Fruit fly (Drosophila melanogaster) whole organism, embryonic: Measurements from ENCODE around the gene Snx6.

Source experiments
- ATbp ChIP-seq: fragments of 200-800 bp; sonication (Bioruptor generic); optimal IDR thresholded peaks from 2 replicates; lab custom pipeline; 2017; ENCODE audit warnings: missing biosample characterization, mild to moderate bottlenecking, missing genetic modification characterization, missing genetic modification reagents
- Bteb2 ChIP-seq: fragments of 200-800 bp; sonication (Bioruptor generic); optimal IDR thresholded peaks from 2 replicates; lab custom pipeline; 2016; ENCODE audit warnings: missing biosample characterization, missing genetic modification characterization
- CG13287 ChIP-seq: fragments of 200-800 bp; sonication (Bioruptor generic); IDR thresholded peaks from 2 replicates; pipeline ENCODE4 v1.3.6; 2022; ENCODE audit warnings: missing biosample characterization, missing genetic modification characterization; ENCODE audit not compliant: partially characterized antibody
- CG13424 ChIP-seq: fragments of 200-800 bp; sonication (Bioruptor generic); optimal IDR thresholded peaks from 2 replicates; lab custom pipeline; 2019; ENCODE audit warnings: missing biosample characterization, mild to moderate bottlenecking, missing genetic modification characterization, moderate library complexity
- CG14965 ChIP-seq: fragments of 200-800 bp; sonication (Bioruptor generic); optimal IDR thresholded peaks from 2 replicates; lab custom pipeline; 2016; ENCODE audit warnings: missing biosample characterization, missing genetic modification characterization, borderline replicate concordance
- CG15479 ChIP-seq: fragments of 200-800 bp; sonication (Bioruptor generic); optimal IDR thresholded peaks from 3 replicates; lab custom pipeline; 2019; ENCODE audit warnings: missing biosample characterization, mild to moderate bottlenecking, missing genetic modification characterization, moderate library complexity
- CG17385 ChIP-seq: fragments of 200-800 bp; sonication (Bioruptor generic); optimal IDR thresholded peaks from 3 replicates; lab custom pipeline; 2018; ENCODE audit warnings: missing biosample characterization, mild to moderate bottlenecking, missing genetic modification characterization
- CG17802 ChIP-seq: fragments of 200-800 bp; sonication (Bioruptor generic); optimal IDR thresholded peaks from 2 replicates; lab custom pipeline; 2018; ENCODE audit warnings: missing biosample characterization, mild to moderate bottlenecking, missing genetic modification characterization, moderate library complexity
- CG2678 ChIP-seq: fragments of 200-800 bp; sonication (Bioruptor generic); optimal IDR thresholded peaks from 3 replicates; lab custom pipeline; 2019; ENCODE audit warnings: missing biosample characterization, mild to moderate bottlenecking, missing genetic modification characterization, moderate library complexity
- CG31388 ChIP-seq: fragments of 200-800 bp; sonication (Bioruptor generic); optimal IDR thresholded peaks from 2 replicates; lab custom pipeline; 2016; ENCODE audit warnings: missing biosample characterization, missing genetic modification characterization
- CG31441 ChIP-seq: fragments of 200-800 bp; sonication (Bioruptor generic); IDR thresholded peaks from 2 replicates; pipeline ENCODE4 v1.3.6; 2022; ENCODE audit warnings: missing biosample characterization, missing genetic modification characterization
- CG33213 ChIP-seq: fragments of 200-800 bp; sonication (Bioruptor generic); optimal IDR thresholded peaks from 3 replicates; lab custom pipeline; 2016; ENCODE audit warnings: missing biosample characterization, missing genetic modification characterization
- CG3838 ChIP-seq: fragments of 200-800 bp; sonication (Bioruptor generic); optimal IDR thresholded peaks from 3 replicates; lab custom pipeline; 2016; ENCODE audit warnings: missing biosample characterization, missing genetic modification characterization
- CG3995 ChIP-seq: fragments of 200-800 bp; sonication (Bioruptor generic); optimal IDR thresholded peaks from 3 replicates; lab custom pipeline; 2016; ENCODE audit warnings: missing biosample characterization, missing genetic modification characterization
- CG4854 ChIP-seq: fragments of 200-800 bp; sonication (Bioruptor generic); optimal IDR thresholded peaks from 2 replicates; lab custom pipeline; 2016; ENCODE audit warnings: missing biosample characterization, missing genetic modification characterization, inconsistent platforms
- CG6854 ChIP-seq: fragments of 200-800 bp; sonication (Bioruptor generic); optimal IDR thresholded peaks from 3 replicates; lab custom pipeline; 2017; ENCODE audit warnings: missing biosample characterization, mild to moderate bottlenecking, missing genetic modification characterization
- CG7928 ChIP-seq: fragments of 200-800 bp; sonication (Bioruptor generic); optimal IDR thresholded peaks from 2 replicates; lab custom pipeline; 2017; ENCODE audit warnings: missing biosample characterization, mild to moderate bottlenecking, missing genetic modification characterization
- CG8359 ChIP-seq: fragments of 200-800 bp; sonication (Bioruptor generic); optimal IDR thresholded peaks from 2 replicates; lab custom pipeline; 2017; ENCODE audit warnings: missing biosample characterization, mild to moderate bottlenecking, missing genetic modification characterization, borderline replicate concordance
- CG9437 ChIP-seq: fragments of 200-800 bp; sonication (Bioruptor generic); optimal IDR thresholded peaks from 2 replicates; lab custom pipeline; 2018; ENCODE audit warnings: missing biosample characterization, mild to moderate bottlenecking, missing genetic modification characterization
- Dip2 ChIP-seq: fragments of 200-800 bp; sonication (Bioruptor generic); IDR thresholded peaks from 2 replicates; pipeline ENCODE4 v1.3.6; 2022; ENCODE audit warnings: missing biosample characterization, missing genetic modification characterization
- Elba2 ChIP-seq: fragments of 200-800 bp; sonication (Bioruptor generic); optimal IDR thresholded peaks from 3 replicates; lab custom pipeline; 2016; ENCODE audit warnings: missing biosample characterization, missing genetic modification characterization
- Ets97D ChIP-seq: fragments of 200-800 bp; sonication (Bioruptor generic); optimal IDR thresholded peaks from 3 replicates; lab custom pipeline; 2016; ENCODE audit warnings: missing biosample characterization, missing genetic modification characterization
- H2.0 ChIP-seq: fragments of 200-800 bp; sonication (Bioruptor generic); IDR thresholded peaks from 2 replicates; pipeline ENCODE4 v1.3.6; 2022; ENCODE audit warnings: missing biosample characterization, missing genetic modification characterization
- HLH54F ChIP-seq: fragments of 200-800 bp; sonication (Bioruptor generic); optimal IDR thresholded peaks from 3 replicates; lab custom pipeline; 2016; ENCODE audit warnings: missing biosample characterization, missing genetic modification characterization
- HLHmδ ChIP-seq: fragments of 200-800 bp; sonication (Bioruptor generic); optimal IDR thresholded peaks from 2 replicates; lab custom pipeline; 2018; ENCODE audit warnings: missing biosample characterization, mild to moderate bottlenecking, missing genetic modification characterization, moderate library complexity
- HmgD ChIP-seq: fragments of 200-800 bp; sonication (Bioruptor generic); optimal IDR thresholded peaks from 3 replicates; lab custom pipeline; 2016; ENCODE audit warnings: missing biosample characterization, missing genetic modification characterization
- Hr39 ChIP-seq: fragments of >200 bp; optimal IDR thresholded peaks from 2 replicates; lab custom pipeline; 2017
- Hr78 ChIP-seq, 2 experiments: fragments of 200-800 bp in 1 of 2; fragments of >200 bp in 1 of 2; sonication (Bioruptor generic) in 1 of 2; optimal IDR thresholded peaks; 2 replicates each; lab custom pipeline; 2017 to 2019; ENCODE audit warnings: missing biosample characterization in 2 of 2, missing genetic modification characterization in 2 of 2, mild to moderate bottlenecking in 1 of 2, moderate library complexity in 1 of 2
- Rfx ChIP-seq: fragments of 200-800 bp; sonication (Bioruptor generic); IDR thresholded peaks from 2 replicates; pipeline ENCODE4 v1.3.6; 2022; ENCODE audit warnings: missing biosample characterization, missing genetic modification characterization
- ase ChIP-seq: fragments of 200-800 bp; sonication (Bioruptor generic); IDR thresholded peaks from 3 replicates; pipeline ENCODE4 v1.3.6; 2022; ENCODE audit warnings: missing biosample characterization, missing genetic modification characterization
- bab2 ChIP-seq: fragments of 200-800 bp; sonication (Bioruptor generic); optimal IDR thresholded peaks from 2 replicates; lab custom pipeline; 2016; ENCODE audit warnings: missing biosample characterization, missing genetic modification characterization
- cad ChIP-seq: fragments of >200 bp; optimal IDR thresholded peaks from 2 replicates; lab custom pipeline; 2017; ENCODE audit warnings: missing biosample characterization, missing genetic modification characterization
- cato ChIP-seq: fragments of 200-800 bp; sonication (Bioruptor generic); optimal IDR thresholded peaks from 2 replicates; lab custom pipeline; 2016; ENCODE audit warnings: missing biosample characterization, missing genetic modification characterization, borderline replicate concordance
- crp ChIP-seq, 2 experiments: fragments of 200-800 bp; sonication (Bioruptor generic); optimal IDR thresholded peaks; 2 replicates in 1 of 2; 3 replicates in 1 of 2; lab custom pipeline; 2017; ENCODE audit warnings: missing biosample characterization in 2 of 2, missing genetic modification characterization in 2 of 2, mild to moderate bottlenecking in 1 of 2, moderate library complexity in 1 of 2
- da ChIP-seq: fragments of 200-800 bp; sonication (Bioruptor generic); optimal IDR thresholded peaks from 2 replicates; lab custom pipeline; 2016; ENCODE audit warnings: missing biosample characterization, missing genetic modification characterization
- dan ChIP-seq: fragments of 200-800 bp; sonication (Bioruptor generic); IDR thresholded peaks from 2 replicates; pipeline ENCODE4 v1.3.6; 2022; ENCODE audit warnings: missing biosample characterization, missing genetic modification characterization
- dpn ChIP-seq, 2 experiments: fragments of 200-800 bp; sonication (Bioruptor generic); optimal IDR thresholded peaks; 3 replicates each; lab custom pipeline; 2016; ENCODE audit warnings: missing biosample characterization in 2 of 2, missing genetic modification characterization in 2 of 2
- fru ChIP-seq: fragments of >200 bp; optimal IDR thresholded peaks from 2 replicates; lab custom pipeline; 2017
- gcm ChIP-seq: fragments of 200-800 bp; sonication (Bioruptor generic); optimal IDR thresholded peaks from 2 replicates; lab custom pipeline; 2019; ENCODE audit warnings: missing biosample characterization, mild to moderate bottlenecking, missing genetic modification characterization, moderate library complexity
- hkb ChIP-seq, 2 experiments: fragments of 200-800 bp in 1 of 2; fragments of >200 bp in 1 of 2; sonication (Bioruptor generic) in 1 of 2; IDR thresholded peaks in 1 of 2; optimal IDR thresholded peaks in 1 of 2; 2 replicates each; pipeline versions ENCODE4 v1.3.6 to Lab custom; 2017 to 2022; ENCODE audit warnings: missing biosample characterization in 1 of 2, missing genetic modification characterization in 1 of 2
- inv ChIP-seq: fragments of 200-800 bp; sonication (Bioruptor generic); IDR thresholded peaks from 2 replicates; pipeline ENCODE4 v1.3.6; 2022; ENCODE audit warnings: missing biosample characterization, missing genetic modification characterization; ENCODE audit not compliant: partially characterized antibody
- lab ChIP-seq: fragments of 200-800 bp; sonication (Bioruptor generic); optimal IDR thresholded peaks from 3 replicates; lab custom pipeline; 2017; ENCODE audit warnings: missing biosample characterization, missing genetic modification characterization, mild to moderate bottlenecking, moderate library complexity, missing genetic modification reagents
- mld ChIP-seq: fragments of 200-800 bp; sonication (Bioruptor generic); IDR thresholded peaks from 3 replicates; pipeline ENCODE4 v1.3.6; 2022; ENCODE audit warnings: missing biosample characterization, missing genetic modification characterization; ENCODE audit not compliant: partially characterized antibody
- nau ChIP-seq: fragments of 200-800 bp; sonication (Bioruptor generic); optimal IDR thresholded peaks from 3 replicates; lab custom pipeline; 2017; ENCODE audit warnings: missing biosample characterization, mild to moderate bottlenecking, missing genetic modification characterization, missing genetic modification reagents
- nerfin-2 ChIP-seq: fragments of 200-800 bp; sonication (Bioruptor generic); IDR thresholded peaks from 2 replicates; pipeline ENCODE4 v1.3.6; 2022; ENCODE audit warnings: missing biosample characterization, missing genetic modification characterization; ENCODE audit not compliant: partially characterized antibody
- pho ChIP-seq: fragments of 200-800 bp; sonication (Bioruptor generic); optimal IDR thresholded peaks from 2 replicates; lab custom pipeline; 2016; ENCODE audit warnings: missing biosample characterization, missing genetic modification characterization
- prd ChIP-seq, 3 experiments: fragments of >200 bp in 2 of 3; fragments of 200-800 bp in 1 of 3; sonication (Bioruptor generic) in 1 of 3; optimal IDR thresholded peaks in 2 of 3; IDR thresholded peaks in 1 of 3; 2 replicates in 2 of 3; 3 replicates in 1 of 3; pipeline versions ENCODE4 v1.3.6 to Lab custom; 2017 to 2022; ENCODE audit warnings: missing biosample characterization in 1 of 3, missing genetic modification characterization in 1 of 3
- ro ChIP-seq: fragments of 200-800 bp; sonication (Bioruptor generic); IDR thresholded peaks from 2 replicates; pipeline ENCODE4 v1.3.6; 2022; ENCODE audit warnings: missing biosample characterization, missing genetic modification characterization
- sim ChIP-seq: fragments of 200-800 bp; sonication (Bioruptor generic); IDR thresholded peaks from 2 replicates; pipeline ENCODE4 v1.3.6; 2022; ENCODE audit warnings: missing biosample characterization, missing genetic modification characterization
- usp ChIP-seq: fragments of >200 bp; optimal IDR thresholded peaks from 2 replicates; lab custom pipeline; 2017; ENCODE audit warnings: missing biosample characterization, missing genetic modification characterization

Snx6 gene

dm6 chr2L:8211070-8211469 lies 9.5 kb downstream of the Snx6 start, which contains the start of gene Ssb-c31a (continued):
- no peak for TF ChIP-seq gcm
- TF ChIP-seq CG3838 (GFP tag; lab: Kevin White, UChicago) = no peak
- peak; percentile 11 for TF ChIP-seq cato (GFP tag; lab: Kevin White, UChicago)
- TF ChIP-seq dan (GFP tag; lab: Robert Waterston, UW) = no peak
- peak; percentile 33 for TF ChIP-seq bab2 (GFP tag; lab: Kevin White, UChicago)
- TF ChIP-seq Bteb2 (GFP tag; lab: Kevin White, UChicago) = peak; percentile 41
- TF ChIP-seq Elba2 (GFP tag; lab: Kevin White, UChicago) = no peak
- peak; percentile 66 for TF ChIP-seq Ets97D (GFP tag; lab: Kevin White, UChicago)
- no peak for TF ChIP-seq CG31388 (GFP tag; lab: Kevin White, UChicago)
- peak; percentile 70 for TF ChIP-seq CG15479 (GFP tag; lab: Kevin White, UChicago)
- peak; percentile 88 for TF ChIP-seq CG13287 (GFP tag; lab: Robert Waterston, UW)
- TF ChIP-seq CG9437 (GFP tag; lab: Kevin White, UChicago) = peak; percentile 53
- no peak for TF ChIP-seq Hr39 (lab: Kevin White, UChicago)
- TF ChIP-seq ATbp = no peak
- TF ChIP-seq Hr78 (GFP tag; optimal IDR thresholded peaks at IDR 0.05; lab: Kevin White, UChicago) = no peak
- no peak for TF ChIP-seq usp (GFP tag; lab: Kevin White, UChicago)
- no peak for TF ChIP-seq CG8359 (GFP tag; lab: Kevin White, UChicago)
- peak; percentile 46 for TF ChIP-seq CG3995 (GFP tag; lab: Kevin White, UChicago)
- no peak for TF ChIP-seq prd (optimal IDR thresholded peaks at IDR 0.05; lab: Kevin White, UChicago)
- peak; percentile 31; the same call in 1 of the 3 replicates for TF ChIP-seq prd (GFP tag; IDR thresholded peaks at IDR 0.05; lab: Robert Waterston, UW)
- no peak for TF ChIP-seq hkb (optimal IDR thresholded peaks at IDR 0.05; lab: Kevin White, UChicago)
- TF ChIP-seq hkb (GFP tag; IDR thresholded peaks at IDR 0.05; lab: Robert Waterston, UW) = 0 out of 2 replicates have a peak, but pooled peaks have one; percentile 34
- TF ChIP-seq HmgD (GFP tag; lab: Kevin White, UChicago) = no peak
- TF ChIP-seq Dip2 (GFP tag; lab: Robert Waterston, UW) = no peak
- peak; percentile 0 for TF ChIP-seq nau (GFP tag; lab: Kevin White, UChicago)
- peak; percentile 66 for TF ChIP-seq CG17385 (GFP tag; lab: Kevin White, UChicago)
- TF ChIP-seq ase (GFP tag; lab: Robert Waterston, UW) = no peak
- no peak for TF ChIP-seq mld
- peak in 1 of 2 experiments; percentile 60 for TF ChIP-seq crp (GFP tag; optimal IDR thresholded peaks at IDR 0.05; lab: Kevin White, UChicago)
- no peak for TF ChIP-seq nerfin-2
- peak; percentile 68 for TF ChIP-seq inv (GFP tag; lab: Robert Waterston, UW)
- TF ChIP-seq CG2678 (tag; lab: Kevin White, UChicago) = peak; percentile 53
- TF ChIP-seq CG7928 (GFP tag; lab: Kevin White, UChicago) = no peak
- TF ChIP-seq HLH54F (GFP tag; lab: Kevin White, UChicago) = peak; percentile 53
- peak; percentile 48 to 57 for TF ChIP-seq dpn (GFP tag; optimal IDR thresholded peaks at IDR 0.05; lab: Kevin White, UChicago)
- 0 out of 2 replicates have a peak, but pooled peaks have one; percentile 32 for TF ChIP-seq CG31441 (GFP tag; lab: Robert Waterston, UW)
- TF ChIP-seq CG6854 (GFP tag; lab: Kevin White, UChicago) = no peak
- no peak for TF ChIP-seq H2.0 (GFP tag; lab: Robert Waterston, UW)
- TF ChIP-seq CG33213 (GFP tag; lab: Kevin White, UChicago) = peak; percentile 10
- peak; percentile 64 for TF ChIP-seq Rfx (GFP tag; lab: Robert Waterston, UW)
- peak; percentile 62 for TF ChIP-seq pho (GFP tag; lab: Kevin White, UChicago)
- peak; percentile 48 for TF ChIP-seq lab (GFP tag; lab: Kevin White, UChicago)
- TF ChIP-seq CG14965 (GFP tag; lab: Kevin White, UChicago) = no peak
- peak; percentile 52 for TF ChIP-seq CG13424 (tag; lab: Kevin White, UChicago)
- no peak for TF ChIP-seq fru (lab: Kevin White, UChicago)
- no peak for TF ChIP-seq cad (GFP tag; lab: Kevin White, UChicago)
- no peak for TF ChIP-seq da (GFP tag; lab: Kevin White, UChicago)
- TF ChIP-seq CG4854 (GFP tag; lab: Kevin White, UChicago) = peak; percentile 45
- no peak for TF ChIP-seq CG17802 (tag; lab: Kevin White, UChicago)
- no peak for TF ChIP-seq ro (GFP tag; lab: Robert Waterston, UW)
- TF ChIP-seq HLHmδ (GFP tag; lab: Kevin White, UChicago) = no peak
- TF ChIP-seq sim = no peak
